Worm (Caenorhabditis elegans): Measurements from ENCODE around the gene C53A5.16.
A peak's percentile ranks its signal among the peaks of the same experiment; 100 is the strongest.

The C53A5.16 gene

ce11 chrV:14508556-14508955 lies 13.9 kb downstream of the C53A5.16 start:
- TF ChIP-seq R02D3.7 (tag; optimal IDR thresholded peaks at IDR 0.05) (no peak), skn-1 (tag; optimal IDR thresholded peaks at IDR 0.05) (no peak), unc-39 (tag; optimal IDR thresholded peaks at IDR 0.05) (no peak), nhr-6 (tag; optimal IDR thresholded peaks at IDR 0.05) (no peak), mab-5 (tag; optimal IDR thresholded peaks at IDR 0.05) (no peak), blmp-1 (tag; optimal IDR thresholded peaks at IDR 0.05; ENCODE audit: insufficient read depth) (no peak), ceh-82 (tag; optimal IDR thresholded peaks at IDR 0.05) (no peak), C34F6.9 (tag; optimal IDR thresholded peaks at IDR 0.05) (no peak), unc-62 (GFP tag; optimal IDR thresholded peaks at IDR 0.05) (no peak), sma-9 (GFP tag; optimal IDR thresholded peaks at IDR 0.05) (no peak), sma-9 (tag; optimal IDR thresholded peaks at IDR 0.05) (no peak), ceh-16 (tag; optimal IDR thresholded peaks at IDR 0.05) (no peak), nhr-237 (tag; optimal IDR thresholded peaks at IDR 0.05) (no peak), nhr-77 (tag; optimal IDR thresholded peaks at IDR 0.05) (no peak), crh-2 (tag; optimal IDR thresholded peaks at IDR 0.05) (no peak), elt-1 (tag; optimal IDR thresholded peaks at IDR 0.05) (no peak), sma-3 (GFP tag; optimal IDR thresholded peaks at IDR 0.05) (no peak)

DNA sequence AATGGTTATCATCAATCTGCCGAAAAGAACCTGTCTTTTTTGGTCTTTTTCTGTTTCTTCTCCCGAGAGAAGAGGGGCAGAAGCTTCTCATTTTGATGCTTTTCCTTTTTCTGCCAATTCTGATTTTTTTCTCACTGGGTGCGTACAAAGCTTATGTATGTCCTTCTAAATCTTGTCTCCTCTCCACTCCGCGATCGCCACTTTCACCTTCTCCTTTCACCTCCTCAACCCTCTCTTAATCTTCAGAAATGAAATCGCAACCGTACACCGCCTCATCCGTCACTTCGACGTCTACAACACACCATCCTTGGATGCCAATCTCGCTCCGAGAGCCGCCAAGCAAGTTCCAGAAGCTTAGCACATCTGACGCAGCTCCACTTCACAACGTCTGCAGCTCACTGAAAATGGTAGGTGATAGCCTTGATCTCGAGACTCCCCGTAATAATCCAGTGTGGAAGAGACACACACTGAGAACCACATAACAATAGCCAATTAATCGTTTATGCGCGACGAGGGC lies 14.4 kb downstream of the C53A5.16 start, which contains the start of gene R02D5.1:
R02D5.1 (plus strand) TSS at position 245 of the 517 bp plus-strand sequence.
- TF ChIP-seq blmp-1 (tag; optimal IDR thresholded peaks at IDR 0.05; ENCODE audit: insufficient read depth): peak; percentile 88
- no peak for TF ChIP-seq ceh-82 (tag; optimal IDR thresholded peaks at IDR 0.05)
- TF ChIP-seq mab-5 (tag; optimal IDR thresholded peaks at IDR 0.05): no peak

ce11 chrV:14506713-14507675 lies 15.4 kb downstream of the C53A5.16 start:
- TF ChIP-seq ceh-16 (tag; optimal IDR thresholded peaks at IDR 0.05) (peak; percentile 100), ama-1 (optimal IDR thresholded peaks at IDR 0.05) (no peak), lsy-2 (tag; optimal IDR thresholded peaks at IDR 0.05) (peak in 1 of 2 experiments; percentile 15), alr-1 (tag; optimal IDR thresholded peaks at IDR 0.05) (no peak), ztf-4 (tag; optimal IDR thresholded peaks at IDR 0.05) (no peak), sma-9 (GFP tag; optimal IDR thresholded peaks at IDR 0.05) (peak; percentile 94), sma-9 (tag; optimal IDR thresholded peaks at IDR 0.05) (no peak), ztf-11 (tag; optimal IDR thresholded peaks at IDR 0.05) (no peak), unc-62 (GFP tag; optimal IDR thresholded peaks at IDR 0.05) (no peak), nhr-23 (tag; optimal IDR thresholded peaks at IDR 0.05) (peak; percentile 98), sem-4 (tag; optimal IDR thresholded peaks at IDR 0.05) (peak; percentile 60), egl-27 (tag; optimal IDR thresholded peaks at IDR 0.05) (peak; percentile 84), elt-1 (tag; optimal IDR thresholded peaks at IDR 0.05) (peak; percentile 100), zag-1 (tag; optimal IDR thresholded peaks at IDR 0.05) (no peak), blmp-1 (tag; optimal IDR thresholded peaks at IDR 0.05; ENCODE audit: insufficient read depth) (peak; percentile 90), nhr-25 (tag; optimal IDR thresholded peaks at IDR 0.05) (peak; percentile 84)

DNA sequence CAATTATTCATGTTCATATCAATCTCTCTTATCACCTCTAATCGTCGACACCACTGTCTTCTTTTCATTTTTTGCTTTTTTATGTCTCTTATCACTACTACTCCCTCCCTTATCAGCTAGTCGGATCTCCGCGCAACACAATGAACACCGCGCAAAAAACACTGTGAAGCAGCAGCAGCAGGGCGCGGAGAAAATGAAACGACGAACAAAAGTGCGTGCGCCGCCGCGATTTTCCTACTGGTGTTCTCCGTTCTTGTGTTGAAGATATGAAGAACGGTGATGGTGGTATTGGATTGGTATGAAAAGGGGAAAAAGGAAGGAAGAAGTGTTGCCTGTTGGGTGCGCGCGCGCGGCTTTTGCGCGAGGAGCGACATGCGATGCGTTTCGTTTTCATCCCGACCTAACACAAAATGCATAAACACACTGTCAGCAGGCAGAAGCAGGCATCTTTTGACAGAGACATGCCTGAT lies 16.6 kb downstream of the C53A5.16 start:
- no peak for TF ChIP-seq ztf-1 (GFP tag; conservative IDR thresholded peaks at IDR 0.05)
- TF ChIP-seq sma-9 (GFP tag; optimal IDR thresholded peaks at IDR 0.05): peak; percentile 40
- TF ChIP-seq sma-9 (tag; optimal IDR thresholded peaks at IDR 0.05): no peak
- TF ChIP-seq skn-1 (tag; optimal IDR thresholded peaks at IDR 0.05): peak; percentile 28
- TF ChIP-seq elt-3 (tag; optimal IDR thresholded peaks at IDR 0.05): no peak
- TF ChIP-seq nhr-21 (tag; optimal IDR thresholded peaks at IDR 0.05): peak; percentile 85
- peak; percentile 73 for TF ChIP-seq egl-27 (tag; optimal IDR thresholded peaks at IDR 0.05)
- TF ChIP-seq C34F6.9 (tag; optimal IDR thresholded peaks at IDR 0.05): no peak
- TF ChIP-seq elt-1 (tag; optimal IDR thresholded peaks at IDR 0.05): peak; percentile 85
- no peak for TF ChIP-seq zag-1 (tag; optimal IDR thresholded peaks at IDR 0.05)
- no peak for TF ChIP-seq nhr-11 (tag; optimal IDR thresholded peaks at IDR 0.05)
- no peak for TF ChIP-seq crh-2 (tag; optimal IDR thresholded peaks at IDR 0.05)
- no peak for TF ChIP-seq Y55F3AM.14 (GFP tag; optimal IDR thresholded peaks at IDR 0.05)
- TF ChIP-seq mdl-1 (tag; optimal IDR thresholded peaks at IDR 0.05): peak in 1 of 2 experiments; percentile 4
- no peak for TF ChIP-seq peb-1 (tag; optimal IDR thresholded peaks at IDR 0.05)
- TF ChIP-seq blmp-1 (tag; optimal IDR thresholded peaks at IDR 0.05; ENCODE audit: insufficient read depth): peak; percentile 33
- peak; percentile 48 for TF ChIP-seq nhr-25 (tag; optimal IDR thresholded peaks at IDR 0.05)
- TF ChIP-seq lin-39 (tag; optimal IDR thresholded peaks at IDR 0.05): no peak
- peak; percentile 24 for TF ChIP-seq gmeb-1 (tag; optimal IDR thresholded peaks at IDR 0.05)
- TF ChIP-seq fos-1 (tag; optimal IDR thresholded peaks at IDR 0.05): peak; percentile 90
- peak; percentile 44 for TF ChIP-seq sma-3 (GFP tag; optimal IDR thresholded peaks at IDR 0.05)
- TF ChIP-seq sem-4 (tag; optimal IDR thresholded peaks at IDR 0.05): peak; percentile 42
- TF ChIP-seq ceh-16 (tag; optimal IDR thresholded peaks at IDR 0.05): peak; percentile 89
